Worm (Caenorhabditis elegans): ENCODE measurements around the gene fbxa-201.

fbxa-201 gene

ce11 chrV:2018689-2019088 is 43.5 kb downstream of the fbxa-201 start, which contains the start of gene F59A7.14:
Gene F59A7.14, plus strand, starts transcription at chrV:2018989.
- no peak for TF ChIP-seq hlh-1 (tag; optimal IDR thresholded peaks at IDR 0.05)
- TF ChIP-seq sem-2 (GFP tag; optimal IDR thresholded peaks at IDR 0.05): no peak
- no peak for TF ChIP-seq drap-1 (GFP tag; optimal IDR thresholded peaks at IDR 0.05)
- no peak for TF ChIP-seq nhr-2 (tag; optimal IDR thresholded peaks at IDR 0.05)
- TF ChIP-seq M03D4.4 (tag; optimal IDR thresholded peaks at IDR 0.05): no peak
- no peak for TF ChIP-seq nhr-12 (tag; optimal IDR thresholded peaks at IDR 0.05)

- no peak for TF ChIP-seq ztf-11 (tag; optimal IDR thresholded peaks at IDR 0.05)
- TF ChIP-seq ham-2 (GFP tag; optimal IDR thresholded peaks at IDR 0.05): no peak
- no peak for TF ChIP-seq nhr-76 (tag; optimal IDR thresholded peaks at IDR 0.05)
- no peak for TF ChIP-seq lsy-2 (tag; optimal IDR thresholded peaks at IDR 0.05)
- TF ChIP-seq bed-3 (GFP tag; optimal IDR thresholded peaks at IDR 0.05): no peak
- TF ChIP-seq M03D4.4 (tag; optimal IDR thresholded peaks at IDR 0.05): no peak
- no peak for TF ChIP-seq nhr-2 (tag; optimal IDR thresholded peaks at IDR 0.05)
- no peak for TF ChIP-seq flh-1 (GFP tag; optimal IDR thresholded peaks at IDR 0.05)
- TF ChIP-seq cnd-1 (tag; optimal IDR thresholded peaks at IDR 0.05): no peak
- no peak for TF ChIP-seq zip-8 (tag; optimal IDR thresholded peaks at IDR 0.05)
- no peak for TF ChIP-seq hlh-1 (tag; optimal IDR thresholded peaks at IDR 0.05)
- no peak for TF ChIP-seq sem-2 (GFP tag; optimal IDR thresholded peaks at IDR 0.05)
- no peak for TF ChIP-seq mep-1 (tag; optimal IDR thresholded peaks at IDR 0.05)
- TF ChIP-seq nhr-237 (tag; optimal IDR thresholded peaks at IDR 0.05): no peak
Observed at ce11 chrV:2021283-2021682, 46.1 kb downstream of the fbxa-201 start.

DNA sequence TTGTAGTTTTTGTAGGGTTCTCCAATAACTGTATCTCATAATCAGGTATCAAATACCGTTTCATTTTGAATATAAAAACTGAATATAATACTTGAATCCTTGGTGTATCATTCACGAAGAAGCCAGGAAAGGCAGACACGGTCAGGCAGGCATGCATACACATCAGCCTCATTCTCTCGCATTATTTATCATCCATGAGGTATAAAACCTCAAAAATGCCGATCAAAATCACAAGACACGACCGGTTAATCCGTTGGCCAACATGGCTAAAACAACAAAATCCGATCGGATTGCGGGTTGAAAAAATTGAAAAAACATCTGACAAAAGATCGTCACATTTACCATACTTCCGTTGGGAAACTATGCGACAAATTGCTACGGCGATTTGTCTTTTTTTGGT is 47.2 kb downstream of the fbxa-201 start, which contains the start of gene F59A7.5:
TSS of gene F59A7.5 (plus strand) at position 301 of the 400 bp plus-strand sequence.
- no peak for TF ChIP-seq pha-4 (tag; optimal IDR thresholded peaks at IDR 0.05)
- no peak for TF ChIP-seq ces-1 (GFP tag; optimal IDR thresholded peaks at IDR 0.05)
- TF ChIP-seq nhr-12 (tag; optimal IDR thresholded peaks at IDR 0.05): no peak
- no peak for TF ChIP-seq elt-1 (tag; optimal IDR thresholded peaks at IDR 0.05; ENCODE audit: borderline replicate concordance, insufficient read depth)
- no peak for TF ChIP-seq tbx-8 (GFP tag; optimal IDR thresholded peaks at IDR 0.05)
- TF ChIP-seq blmp-1 (tag; optimal IDR thresholded peaks at IDR 0.05): no peak
- no peak for TF ChIP-seq elt-3 (tag; optimal IDR thresholded peaks at IDR 0.05)
- TF ChIP-seq hlh-1 (tag; optimal IDR thresholded peaks at IDR 0.05): no peak
- no peak for TF ChIP-seq drap-1 (GFP tag; optimal IDR thresholded peaks at IDR 0.05)
- no peak for TF ChIP-seq nhr-2 (tag; optimal IDR thresholded peaks at IDR 0.05)
- no peak for TF ChIP-seq ztf-11 (tag; optimal IDR thresholded peaks at IDR 0.05)
- TF ChIP-seq cnd-1 (tag; optimal IDR thresholded peaks at IDR 0.05): no peak
- TF ChIP-seq ham-2 (GFP tag; optimal IDR thresholded peaks at IDR 0.05): no peak
- no peak for TF ChIP-seq flh-1 (GFP tag; optimal IDR thresholded peaks at IDR 0.05)
- no peak for TF ChIP-seq unc-120 (tag; optimal IDR thresholded peaks at IDR 0.05; ENCODE audit: poor library complexity, severe bottlenecking)
